Worm (Caenorhabditis elegans): ENCODE measurements around the gene C55A6.3.

ce11 chrV:11534495-11535189 is 21.3 kb upstream of the C55A6.3 start:
- TF ChIP-seq snpc-4 (tag; optimal IDR thresholded peaks at IDR 0.05) (no peak), elt-1 (tag; optimal IDR thresholded peaks at IDR 0.05) (no peak), ama-1 (optimal IDR thresholded peaks at IDR 0.05) (no peak), unc-62 (GFP tag; optimal IDR thresholded peaks at IDR 0.05) (no peak), mdl-1 (tag; optimal IDR thresholded peaks at IDR 0.05) (no peak), ceh-82 (tag; optimal IDR thresholded peaks at IDR 0.05) (no peak), F13H6.1 (tag; optimal IDR thresholded peaks at IDR 0.05) (peak; percentile 7), aly-2 (tag; optimal IDR thresholded peaks at IDR 0.05) (no peak)
